Worm (Caenorhabditis elegans) whole organism, L3 larva: ENCODE results near the gene snap-29.

Experiments
- ZK546.5 ChIP-seq: sonication (generic microtip); optimal IDR thresholded peaks from 2 replicates; lab custom pipeline; 2017; ENCODE audit warnings: missing biosample characterization, missing genetic modification characterization
- aly-2 ChIP-seq: fragments of 150-350 bp; optimal IDR thresholded peaks from 2 replicates; lab custom pipeline; 2014; ENCODE audit warnings: missing biosample characterization, missing genetic modification characterization
- ama-1 ChIP-seq: fragments of 150-350 bp; optimal IDR thresholded peaks from 2 replicates; lab custom pipeline; 2018
- ceh-28 ChIP-seq: fragments of 150-350 bp; optimal IDR thresholded peaks from 2 replicates; lab custom pipeline; 2014; ENCODE audit warnings: missing biosample characterization, missing genetic modification reagents, missing genetic modification characterization
- ceh-9 ChIP-seq: sonication (generic microtip); optimal IDR thresholded peaks from 2 replicates; lab custom pipeline; 2018; ENCODE audit warnings: missing biosample characterization, missing genetic modification characterization
- daf-12 ChIP-seq: fragments of 150-350 bp; optimal IDR thresholded peaks from 2 replicates; lab custom pipeline; 2014; ENCODE audit warnings: missing biosample characterization, missing genetic modification reagents, missing genetic modification characterization
- egl-27 ChIP-seq: sonication (generic microtip); optimal IDR thresholded peaks from 4 replicates; lab custom pipeline; 2017; ENCODE audit warnings: missing biosample characterization, missing genetic modification reagents, missing genetic modification characterization
- egl-5 ChIP-seq: fragments of 150-350 bp; optimal IDR thresholded peaks from 2 replicates; lab custom pipeline; 2017; ENCODE audit warnings: missing biosample characterization, missing genetic modification reagents, missing genetic modification characterization, inconsistent platforms
- elt-2 ChIP-seq: sonication (generic microtip); optimal IDR thresholded peaks from 2 replicates; lab custom pipeline; 2016; ENCODE audit warnings: missing genetic modification reagents, mild to moderate bottlenecking, missing genetic modification characterization, missing compliant biosample characterization
- elt-3 ChIP-seq, 3 experiments: fragments of 150-350 bp in 1 of 3; sonication (generic microtip) in 2 of 3; optimal IDR thresholded peaks; 2 replicates in 2 of 3; 4 replicates in 1 of 3; lab custom pipeline; 2014 to 2017; ENCODE audit warnings: missing biosample characterization in 3 of 3, missing genetic modification characterization in 3 of 3
- eor-1 ChIP-seq, 2 experiments: fragments of 150-350 bp; optimal IDR thresholded peaks; 2 replicates each; lab custom pipeline; 2014 to 2018; ENCODE audit warnings: missing biosample characterization in 2 of 2, missing genetic modification characterization in 2 of 2
- fkh-2 ChIP-seq: fragments of 150-350 bp; optimal IDR thresholded peaks from 2 replicates; lab custom pipeline; 2014; ENCODE audit warnings: missing biosample characterization, missing genetic modification reagents, missing genetic modification characterization
- jun-1 ChIP-seq: fragments of 150-350 bp; optimal IDR thresholded peaks from 2 replicates; lab custom pipeline; 2014; ENCODE audit warnings: missing biosample characterization, missing genetic modification reagents, missing genetic modification characterization
- lin-15B ChIP-seq: fragments of 150-350 bp; optimal IDR thresholded peaks from 2 replicates; lab custom pipeline; 2014; ENCODE audit warnings: missing biosample characterization, missing genetic modification characterization
- lin-39 ChIP-seq: fragments of 150-350 bp; optimal IDR thresholded peaks from 2 replicates; lab custom pipeline; 2018; ENCODE audit warnings: missing biosample characterization, missing genetic modification reagents, missing genetic modification characterization
- lsy-12 ChIP-seq: sonication (generic microtip); optimal IDR thresholded peaks from 2 replicates; lab custom pipeline; 2016; ENCODE audit warnings: mild to moderate bottlenecking, missing genetic modification characterization, missing compliant biosample characterization
- mdl-1 ChIP-seq: fragments of 150-350 bp; optimal IDR thresholded peaks from 2 replicates; lab custom pipeline; 2014; ENCODE audit warnings: missing biosample characterization, missing genetic modification characterization
- nfya-1 ChIP-seq: sonication (generic microtip); optimal IDR thresholded peaks from 2 replicates; lab custom pipeline; 2017; ENCODE audit warnings: missing genetic modification characterization, mild to moderate bottlenecking, missing compliant biosample characterization, antibody characterized with exemption, moderate library complexity; ENCODE audit not compliant: insufficient read depth
- nhr-11 ChIP-seq: fragments of 150-350 bp; optimal IDR thresholded peaks from 2 replicates; lab custom pipeline; 2014; ENCODE audit warnings: missing biosample characterization, missing genetic modification characterization
- nhr-12 ChIP-seq: fragments of 150-350 bp; optimal IDR thresholded peaks from 2 replicates; lab custom pipeline; 2014; ENCODE audit warnings: missing biosample characterization, missing genetic modification characterization
- nhr-237 ChIP-seq: fragments of 150-350 bp; optimal IDR thresholded peaks from 2 replicates; lab custom pipeline; 2014; ENCODE audit warnings: missing biosample characterization, missing genetic modification characterization
- nhr-25 ChIP-seq: sonication (generic microtip); optimal IDR thresholded peaks from 2 replicates; lab custom pipeline; 2017; ENCODE audit warnings: missing biosample characterization, missing genetic modification characterization
- nhr-43 ChIP-seq: sonication (generic microtip); optimal IDR thresholded peaks from 2 replicates; lab custom pipeline; 2016; ENCODE audit warnings: mild to moderate bottlenecking, missing genetic modification characterization, missing compliant biosample characterization; ENCODE audit not compliant: poor library complexity, severe bottlenecking
- nhr-67 ChIP-seq: fragments of 150-350 bp; optimal IDR thresholded peaks from 2 replicates; lab custom pipeline; 2014; ENCODE audit warnings: missing biosample characterization, missing genetic modification characterization
- nhr-77 ChIP-seq: fragments of 150-350 bp; optimal IDR thresholded peaks from 2 replicates; lab custom pipeline; 2014; ENCODE audit warnings: missing biosample characterization, missing genetic modification characterization
- pha-4 ChIP-seq: fragments of 150-350 bp; optimal IDR thresholded peaks from 2 replicates; lab custom pipeline; 2014; ENCODE audit warnings: missing biosample characterization, missing genetic modification reagents, missing genetic modification characterization
- pqm-1 ChIP-seq: fragments of 150-350 bp; optimal IDR thresholded peaks from 2 replicates; lab custom pipeline; 2017; ENCODE audit warnings: missing biosample characterization, missing genetic modification characterization, inconsistent platforms
- sea-2 ChIP-seq: fragments of 150-350 bp; sonication (generic microtip); optimal IDR thresholded peaks from 4 replicates; lab custom pipeline; 2014; ENCODE audit warnings: missing biosample characterization, missing genetic modification reagents, missing genetic modification characterization
- snpc-4 ChIP-seq: fragments of 150-350 bp; optimal IDR thresholded peaks from 2 replicates; lab custom pipeline; 2014; ENCODE audit warnings: missing biosample characterization, missing genetic modification characterization
- tbx-2 ChIP-seq: sonication (generic microtip); optimal IDR thresholded peaks from 2 replicates; lab custom pipeline; 2016; ENCODE audit warnings: mild to moderate bottlenecking, missing genetic modification characterization, missing compliant biosample characterization
- zag-1 ChIP-seq: fragments of 150-350 bp; optimal IDR thresholded peaks from 2 replicates; lab custom pipeline; 2014; ENCODE audit warnings: missing biosample characterization, missing genetic modification characterization
- ztf-11 ChIP-seq: fragments of 150-350 bp; optimal IDR thresholded peaks from 2 replicates; lab custom pipeline; 2014; ENCODE audit warnings: missing biosample characterization, missing genetic modification characterization
- ztf-4 ChIP-seq: fragments of 150-350 bp; optimal IDR thresholded peaks from 2 replicates; lab custom pipeline; 2014; ENCODE audit warnings: missing biosample characterization, missing genetic modification characterization

The snap-29 gene

ce11 chrIII:8782080-8782479 is 6.0 kb downstream of the snap-29 start:
- TF ChIP-seq pqm-1 (tag; lab: Kevin White, UChicago) (no peak), lin-39 (tag; lab: Kevin White, UChicago) (peak; percentile 68), nfya-1 (tag; lab: Kevin White, UChicago) (peak; percentile 62), tbx-2 (tag; lab: Kevin White, UChicago) (no peak)
- TF ChIP-seq, all 47 proteins: peak for 2

- TF ChIP-seq pqm-1 (tag; lab: Kevin White, UChicago) (peak; percentile 75), pha-4 (tag; lab: Kevin White, UChicago) (peak; percentile 6), zag-1 (no peak), elt-2 (tag; lab: Kevin White, UChicago) (peak; percentile 74), nhr-25 (peak; percentile 10), snpc-4 (tag; lab: Kevin White, UChicago) (no peak), nfya-1 (tag; lab: Kevin White, UChicago) (peak; percentile 21), jun-1 (tag; lab: Kevin White, UChicago) (peak; percentile 17)
Measured at ce11 chrIII:8782744-8783143, 6.7 kb downstream of the snap-29 start.

ce11 chrIII:8784500-8784899 is 8.4 kb downstream of the snap-29 start:
- no peak for TF ChIP-seq lin-39 (tag; lab: Kevin White, UChicago)
- TF ChIP-seq ama-1 = no peak
- TF ChIP-seq ztf-4 (tag; lab: Kevin White, UChicago) = no peak
- no peak for TF ChIP-seq zag-1
- no peak for TF ChIP-seq egl-27 (tag; lab: Kevin White, UChicago)
- TF ChIP-seq nhr-25 = no peak
- no peak for TF ChIP-seq nhr-67 (tag; lab: Kevin White, UChicago)
- no peak for TF ChIP-seq egl-5
- TF ChIP-seq daf-12 = no peak
- no peak for TF ChIP-seq nhr-43
- no peak for TF ChIP-seq ZK546.5 (tag; lab: Kevin White, UChicago)
- no peak for TF ChIP-seq ztf-11 (tag; lab: Kevin White, UChicago)
- no peak for TF ChIP-seq nhr-237 (tag; lab: Kevin White, UChicago)
- no peak for TF ChIP-seq elt-2 (tag; lab: Kevin White, UChicago)
- no peak for TF ChIP-seq ceh-28 (tag; lab: Kevin White, UChicago)
- TF ChIP-seq ceh-9 (tag; lab: Kevin White, UChicago) = no peak
- TF ChIP-seq lsy-12 (tag; lab: Kevin White, UChicago) = no peak
- no peak for TF ChIP-seq tbx-2 (tag; lab: Kevin White, UChicago)
- TF ChIP-seq sea-2 (GFP tag; lab: Kevin White, UChicago) = no peak

ce11 chrIII:8785426-8785825 is 9.4 kb downstream of the snap-29 start:
- peak; percentile 71 for TF ChIP-seq mdl-1 (tag; lab: Kevin White, UChicago)
- TF ChIP-seq pqm-1 (tag; lab: Kevin White, UChicago) = peak; percentile 36
- TF ChIP-seq nfya-1 (tag; lab: Kevin White, UChicago) = peak; percentile 64
- TF ChIP-seq lin-15B (tag; lab: Kevin White, UChicago) = peak; percentile 27
- TF ChIP-seq lin-39 (tag; lab: Kevin White, UChicago) = peak; percentile 80
- TF ChIP-seq eor-1 (tag; optimal IDR thresholded peaks at IDR 0.05; lab: Kevin White, UChicago) = no peak
- TF ChIP-seq jun-1 (tag; lab: Kevin White, UChicago) = peak; percentile 69
- TF ChIP-seq elt-2 (tag; lab: Kevin White, UChicago) = peak; percentile 28
- TF ChIP-seq nhr-11 = peak; percentile 36
- TF ChIP-seq pha-4 (tag; lab: Kevin White, UChicago) = peak; percentile 96
- TF ChIP-seq egl-27 (tag; lab: Kevin White, UChicago) = no peak

ce11 chrIII:8786077-8786476 is 10.0 kb downstream of the snap-29 start, which contains the start of gene K02D10.8:
K02D10.8 (plus strand) TSS chrIII:8786377.
- TF ChIP-seq elt-3 (tag; optimal IDR thresholded peaks at IDR 0.05; lab: Kevin White, UChicago) (no peak), nhr-77 (tag; lab: Kevin White, UChicago) (no peak), nhr-12 (no peak), lin-39 (tag; lab: Kevin White, UChicago) (no peak), egl-27 (tag; lab: Kevin White, UChicago) (no peak), aly-2 (tag; lab: Kevin White, UChicago) (no peak), nhr-67 (tag; lab: Kevin White, UChicago) (no peak), nfya-1 (tag; lab: Kevin White, UChicago) (no peak), pha-4 (tag; lab: Kevin White, UChicago) (no peak), fkh-2 (tag; lab: Kevin White, UChicago) (no peak), ama-1 (no peak)
